Fruit fly (Drosophila melanogaster) whole organism, embryonic: ENCODE measurements around the gene CG8420.

Experiments used
- ATbp ChIP-seq: fragments of 200-800 bp; sonication (Bioruptor generic); optimal IDR thresholded peaks from 2 replicates; lab custom pipeline; 2017; ENCODE audit warnings: missing biosample characterization, mild to moderate bottlenecking, missing genetic modification characterization, missing genetic modification reagents
- Abd-B ChIP-seq: fragments of 200-800 bp; sonication (Bioruptor generic); optimal IDR thresholded peaks from 2 replicates; lab custom pipeline; 2018; ENCODE audit warnings: missing biosample characterization, mild to moderate bottlenecking, missing genetic modification characterization, moderate library complexity
- Aef1 ChIP-seq: fragments of 200-800 bp; sonication (Bioruptor generic); IDR thresholded peaks from 3 replicates; pipeline ENCODE4 v1.3.6; 2022; ENCODE audit warnings: missing biosample characterization, missing genetic modification characterization
- C15 ChIP-seq: fragments of 200-800 bp; sonication (Bioruptor generic); IDR thresholded peaks from 3 replicates; pipeline ENCODE4 v1.3.6; 2022; ENCODE audit warnings: missing biosample characterization, missing genetic modification characterization
- CG10366 ChIP-seq: fragments of 200-800 bp; sonication (Bioruptor generic); IDR thresholded peaks from 2 replicates; pipeline ENCODE4 v1.3.6; 2022; ENCODE audit warnings: missing biosample characterization, missing genetic modification characterization
- CG11247 ChIP-seq: fragments of 200-800 bp; sonication (Bioruptor generic); IDR thresholded peaks from 2 replicates; pipeline ENCODE4 v1.3.6; 2022; ENCODE audit warnings: missing biosample characterization, missing genetic modification characterization
- CG11456 ChIP-seq: fragments of 200-800 bp; sonication (Bioruptor generic); IDR thresholded peaks from 3 replicates; pipeline ENCODE4 v1.3.6; 2022; ENCODE audit warnings: missing biosample characterization, missing genetic modification characterization
- CG11696 ChIP-seq: fragments of 200-800 bp; sonication (Bioruptor generic); IDR thresholded peaks from 2 replicates; pipeline ENCODE4 v1.3.6; 2022; ENCODE audit warnings: missing biosample characterization, missing genetic modification characterization
- CG12155 ChIP-seq: fragments of 200-800 bp; sonication (Bioruptor generic); optimal IDR thresholded peaks from 3 replicates; lab custom pipeline; 2016; ENCODE audit warnings: missing biosample characterization, missing genetic modification characterization
- CG14710 ChIP-seq: fragments of 200-800 bp; sonication (Bioruptor generic); optimal IDR thresholded peaks from 3 replicates; lab custom pipeline; 2019; ENCODE audit warnings: missing biosample characterization, mild to moderate bottlenecking, missing genetic modification characterization, moderate library complexity
- CG15269 ChIP-seq: fragments of 200-800 bp; sonication (Bioruptor generic); optimal IDR thresholded peaks from 2 replicates; lab custom pipeline; 2018; ENCODE audit warnings: missing biosample characterization, mild to moderate bottlenecking, missing genetic modification characterization, moderate library complexity
- CG16779 ChIP-seq: fragments of 200-800 bp; sonication (Bioruptor generic); IDR thresholded peaks from 2 replicates; pipeline ENCODE4 v1.3.6; 2022; ENCODE audit warnings: missing biosample characterization, missing genetic modification characterization
- CG16815 ChIP-seq: fragments of 200-800 bp; sonication (Bioruptor generic); optimal IDR thresholded peaks from 3 replicates; lab custom pipeline; 2017; ENCODE audit warnings: missing biosample characterization, mild to moderate bottlenecking, missing genetic modification characterization
- CG17328 ChIP-seq: fragments of 200-800 bp; sonication (Bioruptor generic); IDR thresholded peaks from 2 replicates; pipeline ENCODE4 v1.3.6; 2022; ENCODE audit warnings: missing biosample characterization, missing genetic modification characterization
- CG17802 ChIP-seq: fragments of 200-800 bp; sonication (Bioruptor generic); optimal IDR thresholded peaks from 2 replicates; lab custom pipeline; 2018; ENCODE audit warnings: missing biosample characterization, mild to moderate bottlenecking, missing genetic modification characterization, moderate library complexity
- CG1832 ChIP-seq: fragments of 200-800 bp; sonication (Bioruptor generic); optimal IDR thresholded peaks from 2 replicates; lab custom pipeline; 2017; ENCODE audit warnings: missing biosample characterization, mild to moderate bottlenecking, missing genetic modification characterization, inconsistent platforms
- CG18476 ChIP-seq: fragments of 200-800 bp; sonication (Bioruptor generic); optimal IDR thresholded peaks from 2 replicates; lab custom pipeline; 2016; ENCODE audit warnings: missing biosample characterization, mild to moderate bottlenecking, missing genetic modification characterization
- CG18599 ChIP-seq: fragments of 200-800 bp; sonication (Bioruptor generic); optimal IDR thresholded peaks from 3 replicates; lab custom pipeline; 2017; ENCODE audit warnings: missing biosample characterization, missing genetic modification characterization, mild to moderate bottlenecking, moderate library complexity, missing genetic modification reagents
- CG2202 ChIP-seq: fragments of 200-800 bp; sonication (Bioruptor generic); optimal IDR thresholded peaks from 2 replicates; lab custom pipeline; 2018; ENCODE audit warnings: missing biosample characterization, mild to moderate bottlenecking, missing genetic modification characterization
- CG30403 ChIP-seq: fragments of 200-800 bp; sonication (Bioruptor generic); optimal IDR thresholded peaks from 3 replicates; lab custom pipeline; 2016; ENCODE audit warnings: missing biosample characterization, missing genetic modification characterization
- CG4404 ChIP-seq: fragments of 200-800 bp; sonication (Bioruptor generic); IDR thresholded peaks from 2 replicates; pipeline ENCODE4 v1.3.6; 2022; ENCODE audit warnings: missing biosample characterization, missing genetic modification characterization
- CG7372 ChIP-seq: fragments of 200-800 bp; sonication (Bioruptor generic); IDR thresholded peaks from 2 replicates; pipeline ENCODE4 v1.3.6; 2022; ENCODE audit warnings: missing biosample characterization, missing genetic modification characterization
- CG7786 ChIP-seq: fragments of 200-800 bp; sonication (Bioruptor generic); optimal IDR thresholded peaks from 2 replicates; lab custom pipeline; 2016; ENCODE audit warnings: missing biosample characterization, missing genetic modification characterization
- CG8924 ChIP-seq: fragments of 200-800 bp; optimal IDR thresholded peaks from 3 replicates; lab custom pipeline; 2019; ENCODE audit warnings: missing biosample characterization, mild to moderate bottlenecking, missing genetic modification characterization, moderate library complexity
- CG8944 ChIP-seq: fragments of 200-800 bp; sonication (Bioruptor generic); optimal IDR thresholded peaks from 3 replicates; lab custom pipeline; 2016; ENCODE audit warnings: missing biosample characterization, missing genetic modification characterization
- CG9437 ChIP-seq: fragments of 200-800 bp; sonication (Bioruptor generic); optimal IDR thresholded peaks from 2 replicates; lab custom pipeline; 2018; ENCODE audit warnings: missing biosample characterization, mild to moderate bottlenecking, missing genetic modification characterization
- CG9609 ChIP-seq: fragments of 200-800 bp; sonication (Bioruptor generic); optimal IDR thresholded peaks from 3 replicates; lab custom pipeline; 2016; ENCODE audit warnings: missing biosample characterization, missing genetic modification characterization
- CG9797 ChIP-seq: fragments of 200-800 bp; sonication (Bioruptor generic); optimal IDR thresholded peaks from 3 replicates; lab custom pipeline; 2018; ENCODE audit warnings: missing biosample characterization, mild to moderate bottlenecking, missing genetic modification characterization
- Camta ChIP-seq: fragments of 200-800 bp; sonication (Bioruptor generic); optimal IDR thresholded peaks from 2 replicates; lab custom pipeline; 2016; ENCODE audit warnings: missing biosample characterization, missing genetic modification characterization
- Hmx ChIP-seq: fragments of 200-800 bp; sonication (Bioruptor generic); optimal IDR thresholded peaks from 2 replicates; lab custom pipeline; 2016; ENCODE audit warnings: missing biosample characterization, missing genetic modification characterization
- ab ChIP-seq: fragments of 200-800 bp; sonication (Bioruptor generic); optimal IDR thresholded peaks from 2 replicates; lab custom pipeline; 2016; ENCODE audit warnings: missing biosample characterization, missing genetic modification characterization
- corto ChIP-seq: fragments of 200-800 bp; sonication (Bioruptor generic); optimal IDR thresholded peaks from 2 replicates; lab custom pipeline; 2016; ENCODE audit warnings: missing biosample characterization, mild to moderate bottlenecking, missing genetic modification characterization, moderate library complexity
- crp ChIP-seq, 2 experiments: fragments of 200-800 bp; sonication (Bioruptor generic); optimal IDR thresholded peaks; 2 replicates in 1 of 2; 3 replicates in 1 of 2; lab custom pipeline; 2017; ENCODE audit warnings: missing biosample characterization in 2 of 2, missing genetic modification characterization in 2 of 2, mild to moderate bottlenecking in 1 of 2, moderate library complexity in 1 of 2
- da ChIP-seq: fragments of 200-800 bp; sonication (Bioruptor generic); optimal IDR thresholded peaks from 2 replicates; lab custom pipeline; 2016; ENCODE audit warnings: missing biosample characterization, missing genetic modification characterization
- dmrt99B ChIP-seq: fragments of 200-800 bp; sonication (Bioruptor generic); optimal IDR thresholded peaks from 2 replicates; lab custom pipeline; 2018; ENCODE audit warnings: missing biosample characterization, mild to moderate bottlenecking, missing genetic modification characterization, moderate library complexity
- emc ChIP-seq: fragments of 200-800 bp; sonication (Bioruptor generic); optimal IDR thresholded peaks from 2 replicates; lab custom pipeline; 2016; ENCODE audit warnings: missing biosample characterization, missing genetic modification characterization
- ems ChIP-seq: fragments of 200-800 bp; sonication (Bioruptor generic); optimal IDR thresholded peaks from 3 replicates; lab custom pipeline; 2016; ENCODE audit warnings: missing biosample characterization, missing genetic modification characterization
- fd102C ChIP-seq: fragments of 200-800 bp; sonication (Bioruptor generic); optimal IDR thresholded peaks from 2 replicates; lab custom pipeline; 2018; ENCODE audit warnings: missing biosample characterization, mild to moderate bottlenecking, missing genetic modification characterization, moderate library complexity
- ftz-f1 ChIP-seq: fragments of 200-800 bp; sonication (Bioruptor generic); optimal IDR thresholded peaks from 2 replicates; lab custom pipeline; 2016; ENCODE audit warnings: missing biosample characterization, missing genetic modification characterization
- hkb ChIP-seq, 2 experiments: fragments of 200-800 bp in 1 of 2; fragments of >200 bp in 1 of 2; sonication (Bioruptor generic) in 1 of 2; IDR thresholded peaks in 1 of 2; optimal IDR thresholded peaks in 1 of 2; 2 replicates each; pipeline versions ENCODE4 v1.3.6 to Lab custom; 2017 to 2022; ENCODE audit warnings: missing biosample characterization in 1 of 2, missing genetic modification characterization in 1 of 2
- lbe ChIP-seq: fragments of 200-800 bp; sonication (Bioruptor generic); optimal IDR thresholded peaks from 2 replicates; lab custom pipeline; 2016; ENCODE audit warnings: missing biosample characterization, mild to moderate bottlenecking, missing genetic modification characterization
- luna ChIP-seq: fragments of 200-800 bp; sonication (Bioruptor generic); optimal IDR thresholded peaks from 2 replicates; lab custom pipeline; 2016; ENCODE audit warnings: missing biosample characterization, missing genetic modification characterization
- nerfin-1 ChIP-seq: fragments of 200-800 bp; sonication (Bioruptor generic); optimal IDR thresholded peaks from 3 replicates; lab custom pipeline; 2019; ENCODE audit warnings: missing biosample characterization, mild to moderate bottlenecking, missing genetic modification characterization, moderate library complexity
- onecut ChIP-seq: fragments of 200-800 bp; sonication (Bioruptor generic); IDR thresholded peaks from 2 replicates; pipeline ENCODE4 v1.3.6; 2022; ENCODE audit warnings: missing biosample characterization, missing genetic modification characterization
- pb ChIP-seq: fragments of 200-800 bp; sonication (Bioruptor generic); optimal IDR thresholded peaks from 3 replicates; lab custom pipeline; 2016; ENCODE audit warnings: missing biosample characterization, missing genetic modification characterization
- scrt ChIP-seq: fragments of 200-800 bp; sonication (Bioruptor generic); optimal IDR thresholded peaks from 2 replicates; lab custom pipeline; 2018; ENCODE audit warnings: missing biosample characterization, mild to moderate bottlenecking, missing genetic modification characterization, moderate library complexity
- sens ChIP-seq: fragments of 200-800 bp; sonication (Bioruptor generic); peaks from one replicate; lab custom pipeline; 2016; ENCODE audit warnings: missing biosample characterization, missing genetic modification characterization
- seq ChIP-seq: fragments of 200-800 bp; sonication (Bioruptor generic); IDR thresholded peaks from 2 replicates; pipeline ENCODE4 v1.3.6; 2022; ENCODE audit warnings: missing biosample characterization, missing genetic modification characterization
- sisA ChIP-seq: fragments of 200-800 bp; sonication (Bioruptor generic); IDR thresholded peaks from 2 replicates; pipeline ENCODE4 v1.3.6; 2022; ENCODE audit warnings: missing biosample characterization, missing genetic modification characterization
- stc ChIP-seq: fragments of 200-800 bp; sonication (Bioruptor generic); IDR thresholded peaks from 2 replicates; pipeline ENCODE4 v1.3.6; 2022; ENCODE audit warnings: missing biosample characterization, missing genetic modification characterization
- tio ChIP-seq: fragments of 200-800 bp; sonication (Bioruptor generic); optimal IDR thresholded peaks from 2 replicates; lab custom pipeline; 2017; ENCODE audit warnings: missing biosample characterization, missing genetic modification characterization, inconsistent platforms

CG8420 gene

DNA sequence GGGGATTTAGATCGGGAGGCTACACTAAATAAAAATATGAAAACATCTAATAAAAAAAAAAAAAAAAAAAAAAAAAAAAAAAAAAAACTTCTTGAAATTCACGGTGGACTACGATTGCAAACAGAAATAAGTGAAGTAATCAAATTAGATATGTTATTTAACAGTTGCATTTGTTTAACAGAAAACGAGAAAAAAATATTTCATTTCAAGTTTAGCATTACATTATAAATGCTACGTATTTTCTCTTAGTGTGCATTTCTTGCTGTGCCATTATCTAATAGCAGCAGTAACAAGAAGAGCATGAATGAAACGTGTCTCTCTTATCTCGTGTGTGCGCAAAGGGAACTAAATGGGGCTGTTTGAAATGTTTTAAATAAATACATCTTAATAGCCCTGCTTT is 21.6 kb upstream of the CG8420 start (continued):
- TF ChIP-seq CG2202 (tag; lab: Kevin White, UChicago) (no peak), tio (GFP tag; lab: Kevin White, UChicago) (peak; percentile 42), onecut (GFP tag; lab: Robert Waterston, UW) (no peak), nerfin-1 (tag; lab: Kevin White, UChicago) (no peak), lbe (GFP tag; lab: Kevin White, UChicago) (no peak), Abd-B (peak; percentile 62), CG14710 (peak; percentile 53), crp (GFP tag; optimal IDR thresholded peaks at IDR 0.05; lab: Kevin White, UChicago) (no peak), luna (GFP tag; lab: Kevin White, UChicago) (no peak), fd102C (GFP tag; lab: Kevin White, UChicago) (no peak), ATbp (GFP tag; lab: Kevin White, UChicago) (peak; percentile 69), CG8924 (tag; lab: Kevin White, UChicago) (peak; percentile 85), C15 (no peak), Hmx (GFP tag; lab: Kevin White, UChicago) (peak; percentile 16), CG4404 (GFP tag; lab: Robert Waterston, UW) (no peak), hkb (optimal IDR thresholded peaks at IDR 0.05; lab: Kevin White, UChicago) (no peak), hkb (GFP tag; IDR thresholded peaks at IDR 0.05; lab: Robert Waterston, UW) (peak; percentile 82), CG8944 (GFP tag; lab: Kevin White, UChicago) (peak; percentile 25), CG11247 (GFP tag; lab: Robert Waterston, UW) (no peak), Aef1 (peak; percentile 73), pb (GFP tag; lab: Kevin White, UChicago) (peak; percentile 27), CG30403 (GFP tag; lab: Kevin White, UChicago) (peak; percentile 72), CG1832 (GFP tag; lab: Kevin White, UChicago) (no peak), CG18476 (GFP tag; lab: Kevin White, UChicago) (peak; percentile 62), CG18599 (GFP tag; lab: Kevin White, UChicago) (peak; percentile 66), dmrt99B (tag; lab: Kevin White, UChicago) (peak; percentile 71), CG10366 (GFP tag; lab: Robert Waterston, UW) (peak; percentile 72), seq (GFP tag; lab: Robert Waterston, UW) (peak; percentile 42; the same call in 1 of the 2 replicates), scrt (GFP tag; lab: Kevin White, UChicago) (peak; percentile 38), CG9609 (GFP tag; lab: Kevin White, UChicago) (peak; percentile 60), CG7786 (peak; percentile 42), CG9437 (GFP tag; lab: Kevin White, UChicago) (peak; percentile 54), CG7372 (peak; percentile 7; the same call in 1 of the 2 replicates), sens (GFP tag; lab: Kevin White, UChicago) (peak; percentile 94), ems (peak; percentile 16), stc (GFP tag; lab: Robert Waterston, UW) (peak; percentile 76), CG17802 (peak; percentile 8), corto (GFP tag; lab: Kevin White, UChicago) (no peak), sisA (GFP tag; lab: Robert Waterston, UW) (peak; percentile 75; the same call in 1 of the 2 replicates), da (GFP tag; lab: Kevin White, UChicago) (peak; percentile 45), Camta (GFP tag; lab: Kevin White, UChicago) (peak; percentile 53), CG11456 (GFP tag; lab: Robert Waterston, UW) (no peak), CG16779 (GFP tag; lab: Robert Waterston, UW) (no peak), CG17328 (GFP tag; lab: Robert Waterston, UW) (peak; percentile 77), CG12155 (GFP tag; lab: Kevin White, UChicago) (peak; percentile 54), ftz-f1 (GFP tag; lab: Kevin White, UChicago) (no peak), emc (GFP tag; lab: Kevin White, UChicago) (peak; percentile 10), ab (GFP tag; lab: Kevin White, UChicago) (no peak), CG16815 (GFP tag; lab: Kevin White, UChicago) (no peak), CG15269 (tag; lab: Kevin White, UChicago) (peak; percentile 70), CG11696 (GFP tag; lab: Robert Waterston, UW) (0 out of 2 replicates have a peak, but pooled peaks have one; percentile 14), CG9797 (GFP tag; lab: Kevin White, UChicago) (no peak)
